Worm (Caenorhabditis elegans) whole organism, L2 larva: ENCODE data around the gene nlp-13.

Source experiments
- C34F6.9 ChIP-seq: fragments of 150-350 bp; optimal IDR thresholded peaks from 2 replicates; lab custom pipeline; 2014; ENCODE audit warnings: missing biosample characterization, missing genetic modification characterization
- aly-2 ChIP-seq: fragments of 150-350 bp; optimal IDR thresholded peaks from 2 replicates; lab custom pipeline; 2014; ENCODE audit warnings: missing biosample characterization, missing genetic modification characterization
- ceh-82 ChIP-seq: fragments of 150-350 bp; optimal IDR thresholded peaks from 2 replicates; lab custom pipeline; 2014; ENCODE audit warnings: missing biosample characterization, missing genetic modification characterization
- egl-27 ChIP-seq: sonication (generic microtip); optimal IDR thresholded peaks from 3 replicates; lab custom pipeline; 2017; ENCODE audit warnings: missing biosample characterization, missing genetic modification reagents, missing genetic modification characterization
- lin-39 ChIP-seq: fragments of 150-350 bp; optimal IDR thresholded peaks from 2 replicates; lab custom pipeline; 2014; ENCODE audit warnings: missing biosample characterization, missing genetic modification reagents, missing genetic modification characterization
- nhr-11 ChIP-seq: fragments of 150-350 bp; optimal IDR thresholded peaks from 2 replicates; lab custom pipeline; 2014; ENCODE audit warnings: missing biosample characterization, missing genetic modification characterization
- nhr-12 ChIP-seq: fragments of 150-350 bp; optimal IDR thresholded peaks from 2 replicates; lab custom pipeline; 2014; ENCODE audit warnings: missing biosample characterization, missing genetic modification characterization
- snpc-4 ChIP-seq: fragments of 150-350 bp; optimal IDR thresholded peaks from 2 replicates; lab custom pipeline; 2014; ENCODE audit warnings: missing biosample characterization, missing genetic modification characterization
- unc-39 ChIP-seq: fragments of 150-350 bp; optimal IDR thresholded peaks from 2 replicates; lab custom pipeline; 2014; ENCODE audit warnings: missing biosample characterization, missing genetic modification characterization
- unc-62 ChIP-seq: fragments of 150-350 bp; optimal IDR thresholded peaks from 2 replicates; lab custom pipeline; 2014; ENCODE audit warnings: missing biosample characterization, missing genetic modification reagents, missing genetic modification characterization
- zag-1 ChIP-seq: fragments of 150-350 bp; optimal IDR thresholded peaks from 2 replicates; lab custom pipeline; 2014; ENCODE audit warnings: missing biosample characterization, missing genetic modification characterization
- ztf-11 ChIP-seq: sonication (generic microtip); optimal IDR thresholded peaks from 2 replicates; lab custom pipeline; 2017; ENCODE audit warnings: missing biosample characterization, missing genetic modification characterization

DNA sequence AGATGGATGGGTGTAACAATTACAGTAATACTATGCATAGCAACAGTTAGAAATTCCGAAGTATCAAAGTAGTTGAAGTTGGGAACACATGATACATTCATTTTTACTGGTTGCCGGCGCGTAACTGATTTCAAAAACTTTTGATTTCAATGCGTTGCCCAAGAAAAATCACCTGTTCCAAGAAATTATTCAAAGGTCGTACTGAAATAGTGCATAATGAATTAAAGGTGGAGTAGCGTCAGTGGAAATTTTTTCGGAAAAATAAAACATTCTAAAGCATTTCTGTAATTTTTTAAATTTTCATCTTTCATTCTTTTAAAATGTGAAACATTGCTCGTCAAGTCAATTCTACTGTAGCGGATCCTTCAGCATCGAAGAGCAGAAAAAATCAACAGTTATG is 4.1 kb downstream of the nlp-13 start, which contains the start of gene srh-204:
- no peak for TF ChIP-seq lin-39 (tag; lab: Kevin White, UChicago)
- TF ChIP-seq C34F6.9: no peak
- no peak for TF ChIP-seq zag-1
- TF ChIP-seq nhr-11 (tag; lab: Kevin White, UChicago): no peak
- TF ChIP-seq snpc-4 (tag; lab: Kevin White, UChicago): no peak
- no peak for TF ChIP-seq ceh-82 (tag; lab: Kevin White, UChicago)
- TF ChIP-seq egl-27 (tag; lab: Kevin White, UChicago): no peak
- TF ChIP-seq nhr-12 (tag; lab: Kevin White, UChicago): no peak
- no peak for TF ChIP-seq aly-2 (tag; lab: Kevin White, UChicago)
- TF ChIP-seq unc-39 (tag; lab: Kevin White, UChicago): no peak
- TF ChIP-seq ztf-11: no peak
- no peak for TF ChIP-seq unc-62 (GFP tag; lab: Kevin White, UChicago)
